Fruit fly (Drosophila melanogaster): ENCODE results near the gene Gal.
A peak's percentile ranks its signal among the peaks of the same experiment; 100 is the strongest.

DNA sequence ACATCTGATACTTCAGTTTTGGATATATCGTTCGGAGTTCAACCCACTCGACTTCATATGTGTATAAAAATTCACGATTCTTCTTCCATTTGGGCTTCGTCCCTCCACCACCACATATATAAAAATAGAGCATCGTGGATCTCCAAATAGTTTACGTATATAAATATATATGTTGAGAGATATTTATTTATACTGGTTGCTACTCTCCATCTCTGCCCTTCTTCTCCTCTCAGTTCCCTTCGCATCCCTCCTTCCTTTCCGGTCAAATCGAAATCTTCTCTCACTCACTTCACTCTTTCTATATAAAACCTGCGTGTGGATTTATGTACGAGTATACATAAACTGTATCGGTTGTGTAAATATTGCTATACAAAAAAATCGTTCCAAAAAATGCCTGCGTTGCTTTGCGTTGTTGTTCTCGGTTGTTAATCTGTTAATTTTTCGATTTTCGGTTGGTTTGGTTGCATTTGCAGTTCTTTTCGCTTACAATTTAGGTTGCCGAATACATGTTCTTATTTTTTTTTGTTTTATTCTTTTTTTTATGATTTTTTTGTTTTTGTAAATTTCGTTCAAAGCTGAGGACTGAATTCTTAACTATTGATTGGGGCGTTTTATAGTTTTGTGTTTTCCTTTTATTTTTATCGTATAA lies 33.9 kb downstream of the Gal start:
- TF ChIP-seq CG34224 (GFP tag; IDR thresholded peaks at IDR 0.05; ENCODE audit: partially characterized antibody) = no peak
- TF ChIP-seq CG6854 (GFP tag; optimal IDR thresholded peaks at IDR 0.05) = no peak
- no peak for TF ChIP-seq CG7963 (GFP tag; IDR thresholded peaks at IDR 0.05; ENCODE audit: partially characterized antibody)
- TF ChIP-seq Bteb2 (GFP tag; optimal IDR thresholded peaks at IDR 0.05) = no peak
- no peak for TF ChIP-seq so (GFP tag; IDR thresholded peaks at IDR 0.05)
- no peak for TF ChIP-seq pita (GFP tag; optimal IDR thresholded peaks at IDR 0.05)
- peak in 1 of 2 experiments; percentile 41 for TF ChIP-seq Pdp1 (GFP tag; optimal IDR thresholded peaks at IDR 0.05)
- TF ChIP-seq CHES-1-like (GFP tag; optimal IDR thresholded peaks at IDR 0.05) = no peak
- no peak for TF ChIP-seq Nf-YB (GFP tag; optimal IDR thresholded peaks at IDR 0.05)
- no peak for TF ChIP-seq vfl (GFP tag; optimal IDR thresholded peaks at IDR 0.05)
- TF ChIP-seq Sox102F (GFP tag; optimal IDR thresholded peaks at IDR 0.05) = no peak
- no peak for TF ChIP-seq CG15269 (tag; optimal IDR thresholded peaks at IDR 0.05)
- TF ChIP-seq klu (GFP tag; IDR thresholded peaks at IDR 0.05) = no peak

All from whole organism, embryonic.